Fruit fly (Drosophila melanogaster): ENCODE data around the gene Task6.

The Task6 gene

dm6 chr3R:13683624-13684568 is 9.6 kb upstream of the Task6 start, which contains the start of gene flfl:
flfl (plus strand) TSS chr3R:13683921.
- TF ChIP-seq usp (GFP tag; optimal IDR thresholded peaks at IDR 0.05) (no peak), EcR (GFP tag; optimal IDR thresholded peaks at IDR 0.05) (no peak), CG8478 (optimal IDR thresholded peaks at IDR 0.05) (peak; percentile 7), pan (optimal IDR thresholded peaks at IDR 0.05) (no peak), psq (optimal IDR thresholded peaks at IDR 0.05) (no peak), Dll (optimal IDR thresholded peaks at IDR 0.05) (peak; percentile 94)

- TF ChIP-seq psq (optimal IDR thresholded peaks at IDR 0.05), result no peak
- TF ChIP-seq usp (GFP tag; optimal IDR thresholded peaks at IDR 0.05), result no peak
- TF ChIP-seq pan (optimal IDR thresholded peaks at IDR 0.05), result no peak
Observed at dm6 chr3R:13682994-13683623, 8.8 kb upstream of the Task6 start.

DNA sequence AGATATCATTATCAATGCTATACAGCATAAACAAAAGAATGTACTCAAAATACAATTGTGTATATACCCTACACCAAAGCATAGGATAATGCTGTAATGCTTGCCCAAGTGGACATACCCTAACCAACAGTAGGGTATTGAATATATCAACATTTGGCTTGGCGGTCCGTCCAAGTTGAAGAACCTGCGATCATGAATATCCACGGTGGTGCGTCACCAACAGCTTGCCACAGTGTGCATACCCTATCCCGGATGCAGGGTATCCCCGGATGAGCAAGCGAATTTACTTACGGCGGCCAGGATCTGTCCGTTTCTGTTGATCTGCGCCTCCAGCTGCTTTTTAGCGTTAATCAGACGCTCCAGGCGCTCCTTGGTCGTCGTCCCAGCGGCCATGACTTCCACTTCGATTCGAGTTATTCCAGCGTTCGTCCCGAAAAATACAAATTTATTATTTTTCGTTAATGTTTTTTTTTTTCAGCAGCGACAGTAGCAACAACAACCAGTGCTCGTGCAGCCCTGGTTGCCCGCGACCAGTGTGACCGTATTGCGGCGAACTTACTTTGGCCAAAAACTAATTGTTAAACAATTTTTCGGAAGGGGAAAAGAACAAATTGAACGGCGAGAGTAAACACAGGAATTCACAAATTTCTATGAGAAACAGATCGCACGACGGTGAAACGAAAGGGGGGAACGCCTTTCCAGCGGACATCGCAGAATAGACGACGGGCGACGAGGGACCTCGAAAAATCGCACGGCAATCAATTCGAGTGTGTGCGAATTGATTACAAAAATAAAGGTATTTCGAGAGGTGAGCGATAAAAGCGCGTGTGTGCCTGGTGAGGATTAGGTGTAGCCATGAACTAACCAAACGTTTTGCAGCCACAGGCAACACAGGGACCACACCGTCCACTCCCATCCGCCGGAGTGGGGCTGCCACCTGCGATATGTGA is 2.1 kb upstream of the Task6 start, which contains the start of the genes Lkb1 and CG9588:
Gene Lkb1, plus strand, starts transcription at position 413 of the 950 bp plus-strand sequence.
Gene CG9588, minus strand, starts transcription at position 545 of the 950 bp plus-strand sequence.
- TF ChIP-seq Dll (optimal IDR thresholded peaks at IDR 0.05) (no peak), psq (optimal IDR thresholded peaks at IDR 0.05) (no peak), pan (optimal IDR thresholded peaks at IDR 0.05) (no peak), EcR (GFP tag; optimal IDR thresholded peaks at IDR 0.05) (no peak), usp (GFP tag; optimal IDR thresholded peaks at IDR 0.05) (no peak), CG8478 (optimal IDR thresholded peaks at IDR 0.05) (no peak)

- TF ChIP-seq CG8478 (optimal IDR thresholded peaks at IDR 0.05) (no peak), Dll (optimal IDR thresholded peaks at IDR 0.05) (no peak), EcR (GFP tag; optimal IDR thresholded peaks at IDR 0.05) (no peak), usp (GFP tag; optimal IDR thresholded peaks at IDR 0.05) (no peak)
Observed at dm6 chr3R:13672898-13673297, 1.4 kb downstream of the Task6 start.

DNA sequence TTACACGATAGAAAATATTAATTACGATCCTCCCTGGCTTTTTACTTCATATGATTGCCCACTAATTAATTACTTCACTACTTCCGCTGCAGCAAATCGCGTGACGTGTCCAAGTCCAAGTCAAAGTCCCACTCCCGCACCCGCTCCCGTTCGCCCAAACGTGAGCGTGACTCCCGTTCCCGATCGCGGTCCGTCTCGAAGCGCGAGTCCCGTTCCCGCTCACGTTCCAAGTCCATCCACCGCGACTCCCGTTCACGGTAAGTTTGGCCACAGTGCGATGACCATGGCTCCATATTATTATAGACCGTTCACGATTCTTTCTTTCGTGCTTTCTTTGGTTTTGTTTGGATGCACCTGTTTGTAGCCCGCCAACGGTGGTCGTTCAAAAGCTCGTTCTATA is 8.3 kb downstream of the Task6 start:
- TF ChIP-seq psq (optimal IDR thresholded peaks at IDR 0.05) (no peak), Dll (optimal IDR thresholded peaks at IDR 0.05) (no peak), CG8478 (optimal IDR thresholded peaks at IDR 0.05) (no peak), EcR (GFP tag; optimal IDR thresholded peaks at IDR 0.05) (no peak), usp (GFP tag; optimal IDR thresholded peaks at IDR 0.05) (no peak), pan (optimal IDR thresholded peaks at IDR 0.05) (no peak)

DNA sequence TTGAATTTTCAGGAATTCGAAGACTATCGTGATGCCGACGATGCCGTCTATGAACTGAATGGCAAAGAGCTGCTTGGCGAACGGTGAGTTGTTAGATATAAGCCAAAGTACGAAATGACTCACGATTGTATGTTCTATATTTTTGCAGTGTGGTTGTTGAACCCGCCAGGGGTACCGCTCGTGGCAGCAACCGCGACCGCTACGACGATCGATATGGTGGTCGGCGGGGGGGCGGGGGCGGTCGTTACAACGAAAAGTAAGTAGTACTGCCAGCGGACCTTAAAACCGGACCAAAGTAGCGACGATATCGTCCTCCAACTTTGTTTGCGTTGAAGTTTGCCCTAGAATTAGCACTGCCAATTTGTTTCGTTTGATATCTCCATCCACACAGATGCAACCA is 12.2 kb downstream of the Task6 start:
- TF ChIP-seq pan (optimal IDR thresholded peaks at IDR 0.05) (no peak), CG8478 (optimal IDR thresholded peaks at IDR 0.05) (no peak), Dll (optimal IDR thresholded peaks at IDR 0.05) (no peak), psq (optimal IDR thresholded peaks at IDR 0.05) (no peak), usp (GFP tag; optimal IDR thresholded peaks at IDR 0.05) (no peak), EcR (GFP tag; optimal IDR thresholded peaks at IDR 0.05) (no peak)

- TF ChIP-seq pan (optimal IDR thresholded peaks at IDR 0.05) (no peak), CG8478 (optimal IDR thresholded peaks at IDR 0.05) (no peak), usp (GFP tag; optimal IDR thresholded peaks at IDR 0.05) (no peak), Dll (optimal IDR thresholded peaks at IDR 0.05) (no peak), psq (optimal IDR thresholded peaks at IDR 0.05) (no peak), EcR (GFP tag; optimal IDR thresholded peaks at IDR 0.05) (no peak)
Observed at dm6 chr3R:13660924-13661659, 13.2 kb downstream of the Task6 start, which contains the start of gene B52. B52 (plus strand) TSS chr3R:13661311.

DNA sequence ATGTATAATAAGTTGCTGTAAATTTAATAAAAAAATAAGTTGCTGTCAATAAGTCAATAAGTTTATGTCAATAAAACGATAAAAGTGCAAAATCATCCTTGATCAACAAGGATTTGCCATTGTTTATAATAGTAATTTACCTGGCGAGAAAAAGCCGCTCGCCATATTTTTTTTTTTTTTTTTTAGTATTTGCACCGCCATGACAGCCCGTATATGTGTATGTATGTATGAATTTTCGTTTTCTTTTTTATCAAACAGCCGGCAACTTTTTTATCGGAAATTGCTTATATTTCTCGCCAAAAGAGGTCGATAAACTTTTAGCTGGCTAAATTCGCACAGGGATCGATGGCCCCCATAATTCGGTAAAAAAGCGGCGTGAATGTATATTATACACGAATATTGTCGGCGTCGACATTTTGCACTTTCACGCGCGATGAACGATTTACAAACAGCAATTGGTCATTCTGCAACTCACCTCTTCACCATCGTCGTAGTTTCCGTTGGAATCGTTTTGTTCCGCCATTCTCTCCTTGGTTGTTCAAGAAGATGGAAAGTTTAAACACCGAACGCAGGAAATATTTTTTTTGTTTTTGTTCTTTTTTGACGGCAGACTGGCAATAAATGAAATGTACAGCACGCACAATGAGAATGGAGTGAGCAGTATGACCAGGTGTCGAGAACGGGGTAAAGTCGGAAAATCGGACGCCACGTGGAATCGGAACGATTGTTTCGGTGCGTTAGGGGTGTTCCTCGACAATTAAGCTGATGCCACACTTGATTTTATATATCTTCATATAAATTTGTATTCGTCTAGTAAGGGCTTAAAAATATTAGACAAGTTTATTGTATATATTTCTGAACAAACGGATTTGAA is 14.2 kb downstream of the Task6 start, which contains the start of gene Hrb87F:
Gene Hrb87F, minus strand, starts transcription at position 667 of the 874 bp plus-strand sequence.
- TF ChIP-seq usp (GFP tag; optimal IDR thresholded peaks at IDR 0.05), result no peak
- no peak for TF ChIP-seq EcR (GFP tag; optimal IDR thresholded peaks at IDR 0.05)
- no peak for TF ChIP-seq psq (optimal IDR thresholded peaks at IDR 0.05)
- no peak for TF ChIP-seq Dll (optimal IDR thresholded peaks at IDR 0.05)
- TF ChIP-seq CG8478 (optimal IDR thresholded peaks at IDR 0.05), result no peak
- TF ChIP-seq pan (optimal IDR thresholded peaks at IDR 0.05), result no peak

DNA sequence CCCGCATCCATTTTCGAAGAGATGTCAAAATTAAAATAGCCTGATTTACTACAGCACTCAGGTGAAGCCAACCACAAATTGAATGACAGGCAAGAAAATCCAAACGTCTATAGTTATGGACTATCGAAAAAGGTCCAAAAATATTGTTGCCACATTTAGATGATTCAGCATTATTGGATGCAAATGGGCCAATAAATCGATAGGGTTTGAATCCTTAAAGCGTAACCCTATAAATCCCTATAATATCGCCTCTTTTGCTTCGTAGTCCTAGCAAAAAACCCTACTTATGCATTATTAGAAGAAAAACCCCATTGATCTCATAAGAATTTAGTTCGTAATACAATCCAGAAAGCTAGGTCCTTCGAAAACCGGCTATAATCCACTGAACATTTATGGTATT is 18.0 kb downstream of the Task6 start, which contains the start of gene Rbp4:
Gene Rbp4, minus strand, starts transcription at position 101 of the 400 bp plus-strand sequence.
- TF ChIP-seq usp (GFP tag; optimal IDR thresholded peaks at IDR 0.05) (no peak), psq (optimal IDR thresholded peaks at IDR 0.05) (no peak), pan (optimal IDR thresholded peaks at IDR 0.05) (no peak), EcR (GFP tag; optimal IDR thresholded peaks at IDR 0.05) (no peak), Dll (optimal IDR thresholded peaks at IDR 0.05) (no peak), CG8478 (optimal IDR thresholded peaks at IDR 0.05) (no peak)

Data from whole organism.